Worm (Caenorhabditis elegans) whole organism, L3 larva: ENCODE data around the gene M199.136.

Source experiments
- lin-39 ChIP-seq: fragments of 150-350 bp; optimal IDR thresholded peaks from 2 replicates; lab custom pipeline; 2018; ENCODE audit warnings: missing biosample characterization, missing genetic modification reagents, missing genetic modification characterization
- nhr-11 ChIP-seq: fragments of 150-350 bp; optimal IDR thresholded peaks from 2 replicates; lab custom pipeline; 2014; ENCODE audit warnings: missing biosample characterization, missing genetic modification characterization
- pqm-1 ChIP-seq: fragments of 150-350 bp; optimal IDR thresholded peaks from 2 replicates; lab custom pipeline; 2017; ENCODE audit warnings: missing biosample characterization, missing genetic modification characterization, inconsistent platforms
- ztf-11 ChIP-seq: fragments of 150-350 bp; optimal IDR thresholded peaks from 2 replicates; lab custom pipeline; 2014; ENCODE audit warnings: missing biosample characterization, missing genetic modification characterization

- TF ChIP-seq ztf-11 (tag; lab: Kevin White, UChicago) = no peak
- TF ChIP-seq lin-39 = no peak
- TF ChIP-seq nhr-11 (tag; lab: Kevin White, UChicago) = no peak
- TF ChIP-seq pqm-1 (tag; lab: Kevin White, UChicago) = no peak
Observed at ce11 chrIV:15074392-15074791, 44.1 kb upstream of the M199.136 start, which contains the start of gene srt-50.
